Fruit fly (Drosophila melanogaster) whole organism, wandering third instar larva: ENCODE results near the gene CG44475.

ENCODE experiments used
- Hr78 ChIP-seq: fragments of >200 bp; optimal IDR thresholded peaks from 2 replicates; lab custom pipeline; 2017; ENCODE audit warnings: missing biosample characterization, missing genetic modification characterization
- Jra ChIP-seq: sonication (Bioruptor generic); optimal IDR thresholded peaks from 2 replicates; lab custom pipeline; 2016; ENCODE audit warnings: missing biosample characterization, missing genetic modification characterization
- foxo ChIP-seq, 2 experiments: fragments of 200-800 bp; sonication (Bioruptor generic); optimal IDR thresholded peaks; 2 replicates in 1 of 2; 3 replicates in 1 of 2; lab custom pipeline; 2016 to 2017; ENCODE audit warnings: missing biosample characterization in 2 of 2, missing genetic modification characterization in 2 of 2

The CG44475 gene

DNA sequence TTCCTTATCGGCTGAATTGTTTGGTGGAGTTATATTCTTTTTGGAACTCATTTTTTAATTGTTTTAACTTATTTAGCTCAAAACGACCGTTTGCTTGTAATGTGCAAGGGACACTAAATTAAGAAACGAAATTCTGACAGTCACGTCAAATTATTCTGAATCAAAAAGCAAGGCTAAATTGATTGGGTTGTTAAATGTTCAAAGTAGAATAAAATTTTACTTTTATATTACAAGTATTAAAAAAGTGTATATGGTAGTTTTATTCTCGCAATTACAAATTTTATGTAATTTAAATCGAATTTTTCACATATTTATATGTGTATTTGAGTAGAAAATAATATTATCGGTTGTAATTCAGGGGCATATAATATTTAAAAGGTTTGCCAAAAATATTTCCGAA, 47.4 kb downstream of the CG44475 start, which contains the start of gene CG18518:
CG18518 (minus strand) TSS at position 101 of the 400 bp plus-strand sequence.
- TF ChIP-seq Hr78 (GFP tag; lab: Kevin White, UChicago) (no peak), Jra (no peak), foxo (GFP tag; optimal IDR thresholded peaks at IDR 0.05; lab: Kevin White, UChicago) (no peak)
